Worm (Caenorhabditis elegans): Measurements from ENCODE around the gene C52E2.3.

C52E2.3 gene

ce11 chrII:1830182-1830682 is 20.8 kb upstream of the C52E2.3 start, which contains the start of gene math-40:
Gene math-40 (plus strand): TSS chrII:1830632.
- TF ChIP-seq tbx-37 (GFP tag; conservative IDR thresholded peaks at IDR 0.05) (no peak), ceh-36 (tag; optimal IDR thresholded peaks at IDR 0.05) (no peak), F13C5.2 (tag; optimal IDR thresholded peaks at IDR 0.05) (no peak), tbx-11 (GFP tag; IDR thresholded peaks at IDR 0.05) (no peak), ets-7 (tag; optimal IDR thresholded peaks at IDR 0.05) (no peak), flt-1 (GFP tag; IDR thresholded peaks at IDR 0.05) (no peak), sea-1 (GFP tag; conservative IDR thresholded peaks at IDR 0.05) (no peak), pes-1 (GFP tag; IDR thresholded peaks at IDR 0.05) (no peak), ama-1 (optimal IDR thresholded peaks at IDR 0.05) (no peak), hmbx-1 (tag; optimal IDR thresholded peaks at IDR 0.05) (no peak), tra-4 (tag; optimal IDR thresholded peaks at IDR 0.05) (no peak), ceh-13 (GFP tag; optimal IDR thresholded peaks at IDR 0.05) (no peak), aly-1 (tag; optimal IDR thresholded peaks at IDR 0.05) (no peak), scrt-1 (GFP tag; IDR thresholded peaks at IDR 0.05) (no peak), hmg-4 (GFP tag; optimal IDR thresholded peaks at IDR 0.05) (no peak), hnd-1 (tag; optimal IDR thresholded peaks at IDR 0.05) (no peak)

ce11 chrII:1831883-1832388 is 19.1 kb upstream of the C52E2.3 start, which contains the start of gene math-39:
Gene math-39 (plus strand): TSS chrII:1832338.
- TF ChIP-seq flt-1 (GFP tag; IDR thresholded peaks at IDR 0.05) (no peak), hmbx-1 (tag; optimal IDR thresholded peaks at IDR 0.05) (no peak), hmg-4 (GFP tag; optimal IDR thresholded peaks at IDR 0.05) (no peak), sea-1 (GFP tag; conservative IDR thresholded peaks at IDR 0.05) (no peak), tbx-37 (GFP tag; conservative IDR thresholded peaks at IDR 0.05) (no peak), tbx-11 (GFP tag; IDR thresholded peaks at IDR 0.05) (no peak), ceh-36 (tag; optimal IDR thresholded peaks at IDR 0.05) (no peak), scrt-1 (GFP tag; IDR thresholded peaks at IDR 0.05) (no peak), tra-4 (tag; optimal IDR thresholded peaks at IDR 0.05) (no peak), B0310.2 (tag; optimal IDR thresholded peaks at IDR 0.05) (no peak), pes-1 (GFP tag; IDR thresholded peaks at IDR 0.05) (no peak), ets-7 (tag; optimal IDR thresholded peaks at IDR 0.05) (no peak), hnd-1 (tag; optimal IDR thresholded peaks at IDR 0.05) (no peak), F13C5.2 (tag; optimal IDR thresholded peaks at IDR 0.05) (no peak), ama-1 (optimal IDR thresholded peaks at IDR 0.05) (no peak), ceh-13 (GFP tag; optimal IDR thresholded peaks at IDR 0.05) (no peak), aly-1 (tag; optimal IDR thresholded peaks at IDR 0.05) (no peak)

ce11 chrII:1836204-1836603 is 14.8 kb upstream of the C52E2.3 start, which contains the start of gene T08E11.1:
Gene T08E11.1 (plus strand): TSS chrII:1836504.
- TF ChIP-seq ceh-13 (GFP tag; optimal IDR thresholded peaks at IDR 0.05): no peak
- TF ChIP-seq sea-1 (GFP tag; conservative IDR thresholded peaks at IDR 0.05): no peak
- no peak for TF ChIP-seq F13C5.2 (tag; optimal IDR thresholded peaks at IDR 0.05)
- TF ChIP-seq scrt-1 (GFP tag; IDR thresholded peaks at IDR 0.05): no peak
- TF ChIP-seq hmbx-1 (tag; optimal IDR thresholded peaks at IDR 0.05): no peak
- TF ChIP-seq ama-1 (optimal IDR thresholded peaks at IDR 0.05): no peak
- TF ChIP-seq flt-1 (GFP tag; IDR thresholded peaks at IDR 0.05): no peak
- no peak for TF ChIP-seq hmg-4 (GFP tag; optimal IDR thresholded peaks at IDR 0.05)
- TF ChIP-seq tbx-11 (GFP tag; IDR thresholded peaks at IDR 0.05): no peak
- no peak for TF ChIP-seq tbx-37 (GFP tag; conservative IDR thresholded peaks at IDR 0.05)
- TF ChIP-seq aly-1 (tag; optimal IDR thresholded peaks at IDR 0.05): no peak
- no peak for TF ChIP-seq tra-4 (tag; optimal IDR thresholded peaks at IDR 0.05)
- no peak for TF ChIP-seq pes-1 (GFP tag; IDR thresholded peaks at IDR 0.05)
- TF ChIP-seq ceh-36 (tag; optimal IDR thresholded peaks at IDR 0.05): no peak
- TF ChIP-seq hnd-1 (tag; optimal IDR thresholded peaks at IDR 0.05): no peak
- TF ChIP-seq ets-7 (tag; optimal IDR thresholded peaks at IDR 0.05): no peak
- no peak for TF ChIP-seq B0310.2 (tag; optimal IDR thresholded peaks at IDR 0.05)

- TF ChIP-seq aly-1 (tag; optimal IDR thresholded peaks at IDR 0.05) (no peak), flt-1 (GFP tag; IDR thresholded peaks at IDR 0.05) (no peak), tbx-11 (GFP tag; IDR thresholded peaks at IDR 0.05) (no peak), F13C5.2 (tag; optimal IDR thresholded peaks at IDR 0.05) (no peak), B0310.2 (tag; optimal IDR thresholded peaks at IDR 0.05) (no peak), ama-1 (optimal IDR thresholded peaks at IDR 0.05) (no peak), ets-7 (tag; optimal IDR thresholded peaks at IDR 0.05) (no peak), hmg-4 (GFP tag; optimal IDR thresholded peaks at IDR 0.05) (no peak), pes-1 (GFP tag; IDR thresholded peaks at IDR 0.05) (no peak), tbx-37 (GFP tag; conservative IDR thresholded peaks at IDR 0.05) (no peak), hmbx-1 (tag; optimal IDR thresholded peaks at IDR 0.05) (no peak), ceh-13 (GFP tag; optimal IDR thresholded peaks at IDR 0.05) (no peak), sea-1 (GFP tag; conservative IDR thresholded peaks at IDR 0.05) (no peak), hnd-1 (tag; optimal IDR thresholded peaks at IDR 0.05) (no peak)
Measured at ce11 chrII:1842894-1843293, 8.2 kb upstream of the C52E2.3 start, which contains the start of the genes C52E2.5 and C52E2.4. Gene C52E2.5 (minus strand): TSS chrII:1842936. Gene C52E2.4 (plus strand): TSS chrII:1843145.

ce11 chrII:1844552-1844951 is 6.5 kb upstream of the C52E2.3 start:
- TF ChIP-seq hnd-1 (tag; optimal IDR thresholded peaks at IDR 0.05) (no peak), hmbx-1 (tag; optimal IDR thresholded peaks at IDR 0.05) (no peak), B0310.2 (tag; optimal IDR thresholded peaks at IDR 0.05) (no peak), sea-1 (GFP tag; conservative IDR thresholded peaks at IDR 0.05) (no peak), aly-1 (tag; optimal IDR thresholded peaks at IDR 0.05) (no peak), F13C5.2 (tag; optimal IDR thresholded peaks at IDR 0.05) (no peak), tbx-37 (GFP tag; conservative IDR thresholded peaks at IDR 0.05) (no peak), ama-1 (optimal IDR thresholded peaks at IDR 0.05) (no peak), ceh-13 (GFP tag; optimal IDR thresholded peaks at IDR 0.05) (no peak), flt-1 (GFP tag; IDR thresholded peaks at IDR 0.05) (no peak), ets-7 (tag; optimal IDR thresholded peaks at IDR 0.05) (no peak), ceh-36 (tag; optimal IDR thresholded peaks at IDR 0.05) (no peak), pes-1 (GFP tag; IDR thresholded peaks at IDR 0.05) (no peak)

- TF ChIP-seq scrt-1 (GFP tag; IDR thresholded peaks at IDR 0.05): no peak
Measured at ce11 chrII:1848109-1848508, 2.9 kb upstream of the C52E2.3 start, which contains the start of gene fbxb-97. Gene fbxb-97 (minus strand): TSS chrII:1848161.

ce11 chrII:1850299-1850698 is 745 bp upstream of the C52E2.3 start, which contains the start of gene fbxb-96:
Gene fbxb-96 (minus strand): TSS chrII:1850399.
- TF ChIP-seq hnd-1 (tag; optimal IDR thresholded peaks at IDR 0.05) (no peak), scrt-1 (GFP tag; IDR thresholded peaks at IDR 0.05) (no peak), aly-1 (tag; optimal IDR thresholded peaks at IDR 0.05) (no peak), pes-1 (GFP tag; IDR thresholded peaks at IDR 0.05) (no peak), ama-1 (optimal IDR thresholded peaks at IDR 0.05) (no peak), B0310.2 (tag; optimal IDR thresholded peaks at IDR 0.05) (no peak), flt-1 (GFP tag; IDR thresholded peaks at IDR 0.05) (no peak), tbx-11 (GFP tag; IDR thresholded peaks at IDR 0.05) (no peak), F13C5.2 (tag; optimal IDR thresholded peaks at IDR 0.05) (no peak), ceh-36 (tag; optimal IDR thresholded peaks at IDR 0.05) (no peak), ets-7 (tag; optimal IDR thresholded peaks at IDR 0.05) (no peak), sea-1 (GFP tag; conservative IDR thresholded peaks at IDR 0.05) (no peak), tbx-37 (GFP tag; conservative IDR thresholded peaks at IDR 0.05) (no peak), hmbx-1 (tag; optimal IDR thresholded peaks at IDR 0.05) (no peak), tra-4 (tag; optimal IDR thresholded peaks at IDR 0.05) (no peak), ceh-13 (GFP tag; optimal IDR thresholded peaks at IDR 0.05) (no peak), hmg-4 (GFP tag; optimal IDR thresholded peaks at IDR 0.05) (no peak)

Data from whole organism, early embryonic.